Worm (Caenorhabditis elegans): ENCODE results near the gene T04G9.7.

DNA sequence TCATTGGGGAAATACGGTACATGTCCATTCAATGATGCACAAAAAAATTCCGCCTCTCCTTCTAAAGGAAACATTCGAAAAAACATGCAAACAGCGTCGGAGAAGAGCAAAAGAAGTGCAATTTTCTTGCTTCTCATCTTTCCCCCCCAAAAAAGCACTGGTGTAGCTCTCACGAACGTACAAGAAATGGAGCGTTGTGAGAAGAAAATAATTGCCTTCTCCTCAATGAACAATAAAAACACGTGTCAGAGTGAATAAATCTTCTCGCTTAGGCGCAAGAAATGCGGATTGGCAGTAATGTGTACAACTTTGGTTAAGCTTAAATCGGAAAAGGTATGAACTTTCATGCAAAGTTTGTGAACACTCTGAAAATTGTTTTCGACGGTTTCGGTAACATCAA, 22.3 kb upstream of the T04G9.7 start:
- no peak for TF ChIP-seq ama-1 (optimal IDR thresholded peaks at IDR 0.05)
- TF ChIP-seq fkh-6 (tag; optimal IDR thresholded peaks at IDR 0.05): no peak
- TF ChIP-seq hlh-30 (tag; optimal IDR thresholded peaks at IDR 0.05; ENCODE audit: insufficient read depth): no peak
- TF ChIP-seq ceh-31 (tag; optimal IDR thresholded peaks at IDR 0.05): no peak
- no peak for TF ChIP-seq ceh-45 (GFP tag; IDR thresholded peaks at IDR 0.05)
- TF ChIP-seq tbx-2 (tag; optimal IDR thresholded peaks at IDR 0.05): no peak
- TF ChIP-seq pha-4 (tag; optimal IDR thresholded peaks at IDR 0.05): no peak
- TF ChIP-seq F13H6.1 (tag; optimal IDR thresholded peaks at IDR 0.05): no peak
- no peak for TF ChIP-seq elt-4 (tag; optimal IDR thresholded peaks at IDR 0.05)
